Worm (Caenorhabditis elegans): ENCODE measurements around the gene enee-1.

Gene enee-1

ce11 chrII:24559-24998, at the start of gene enee-1:
Gene enee-1, plus strand, starts transcription at chrII:24666.
- no peak for TF ChIP-seq unc-62 (GFP tag; optimal IDR thresholded peaks at IDR 0.05)

ce11 chrII:586-985, 23.9 kb upstream of the enee-1 start:
- TF ChIP-seq unc-62 (GFP tag; optimal IDR thresholded peaks at IDR 0.05), result no peak

ce11 chrII:1334-1898, 23.1 kb upstream of the enee-1 start, which contains the start of gene 2L52.1:
Gene 2L52.1, plus strand, starts transcription at chrII:1848.
- no peak for TF ChIP-seq unc-62 (GFP tag; optimal IDR thresholded peaks at IDR 0.05)

- no peak for TF ChIP-seq unc-62 (GFP tag; optimal IDR thresholded peaks at IDR 0.05)
Measured at ce11 chrII:4793-5192, 19.7 kb upstream of the enee-1 start.

- TF ChIP-seq unc-62 (GFP tag; optimal IDR thresholded peaks at IDR 0.05), result no peak
Measured at ce11 chrII:6349-6748, 18.1 kb upstream of the enee-1 start, which contains the start of gene osta-1. Gene osta-1, plus strand, starts transcription at chrII:6657.

ce11 chrII:8212-8611, 16.3 kb upstream of the enee-1 start:
- no peak for TF ChIP-seq unc-62 (GFP tag; optimal IDR thresholded peaks at IDR 0.05)

ce11 chrII:11783-12182, 12.7 kb upstream of the enee-1 start, which contains the start of gene best-4:
Gene best-4, minus strand, starts transcription at chrII:11883.
- no peak for TF ChIP-seq unc-62 (GFP tag; optimal IDR thresholded peaks at IDR 0.05)

- TF ChIP-seq unc-62 (GFP tag; optimal IDR thresholded peaks at IDR 0.05), result no peak
Measured at ce11 chrII:12685-13084, 11.8 kb upstream of the enee-1 start, which contains the start of gene best-3. Gene best-3, plus strand, starts transcription at chrII:12985.

ce11 chrII:18787-19186, 5.7 kb upstream of the enee-1 start:
- no peak for TF ChIP-seq unc-62 (GFP tag; optimal IDR thresholded peaks at IDR 0.05)

ce11 chrII:19238-19637, 5.2 kb upstream of the enee-1 start, which contains the start of gene gmeb-1:
Gene gmeb-1, plus strand, starts transcription at chrII:19538.
- TF ChIP-seq unc-62 (GFP tag; optimal IDR thresholded peaks at IDR 0.05), result no peak

ce11 chrII:21953-22352, 2.5 kb upstream of the enee-1 start:
- no peak for TF ChIP-seq unc-62 (GFP tag; optimal IDR thresholded peaks at IDR 0.05)

ce11 chrII:23025-23424, 1.4 kb upstream of the enee-1 start, which contains the start of gene sqt-2:
Gene sqt-2, plus strand, starts transcription at chrII:23325.
- no peak for TF ChIP-seq unc-62 (GFP tag; optimal IDR thresholded peaks at IDR 0.05)

ce11 chrII:23739-24138, 727 bp upstream of the enee-1 start:
- no peak for TF ChIP-seq unc-62 (GFP tag; optimal IDR thresholded peaks at IDR 0.05)

- no peak for TF ChIP-seq unc-62 (GFP tag; optimal IDR thresholded peaks at IDR 0.05)
Measured at ce11 chrII:28283-28682, 3.8 kb downstream of the enee-1 start, which contains the start of gene F23F1.4. Gene F23F1.4, minus strand, starts transcription at chrII:28423.

ce11 chrII:29578-29977, 5.1 kb downstream of the enee-1 start:
- TF ChIP-seq unc-62 (GFP tag; optimal IDR thresholded peaks at IDR 0.05), result no peak

ce11 chrII:31521-31920, 7.1 kb downstream of the enee-1 start, which contains the start of the genes F23F1.5 and fbxc-54:
Gene F23F1.5, minus strand, starts transcription at chrII:31584.
Gene fbxc-54, plus strand, starts transcription at chrII:31719.
- no peak for TF ChIP-seq unc-62 (GFP tag; optimal IDR thresholded peaks at IDR 0.05)

- no peak for TF ChIP-seq unc-62 (GFP tag; optimal IDR thresholded peaks at IDR 0.05)
Measured at ce11 chrII:33904-34303, 9.4 kb downstream of the enee-1 start, which contains the start of gene F23F1.2. Gene F23F1.2, plus strand, starts transcription at chrII:34204.
